Fruit fly (Drosophila melanogaster): ENCODE measurements around the gene sba.

Gene sba

dm6 chr3R:23964913-23965718 lies 42.3 kb upstream of the sba start (continued):
- TF ChIP-seq Lim3 (GFP tag; IDR thresholded peaks at IDR 0.05) = no peak
- TF ChIP-seq Dip2 (GFP tag; IDR thresholded peaks at IDR 0.05) = no peak
- no peak for TF ChIP-seq MBD-R2 (GFP tag; IDR thresholded peaks at IDR 0.05)
- peak; percentile 50 for TF ChIP-seq sqz (GFP tag; optimal IDR thresholded peaks at IDR 0.05)
- TF ChIP-seq CG7839 (tag; optimal IDR thresholded peaks at IDR 0.05) = no peak
- no peak for TF ChIP-seq BtbVII (GFP tag; optimal IDR thresholded peaks at IDR 0.05)
- TF ChIP-seq sd (tag; optimal IDR thresholded peaks at IDR 0.05) = peak; percentile 1
- no peak for TF ChIP-seq Bteb2 (GFP tag; optimal IDR thresholded peaks at IDR 0.05)
- no peak for TF ChIP-seq CG4730 (GFP tag; IDR thresholded peaks at IDR 0.05)
- TF ChIP-seq CG8290 (GFP tag; optimal IDR thresholded peaks at IDR 0.05) = peak; percentile 71
- peak; percentile 28 to 90 for TF ChIP-seq CG8290 (tag; optimal IDR thresholded peaks at IDR 0.05)
- no peak for TF ChIP-seq CG15011 (GFP tag; optimal IDR thresholded peaks at IDR 0.05)
- TF ChIP-seq ro (GFP tag; IDR thresholded peaks at IDR 0.05) = no peak
- TF ChIP-seq CG17186 (GFP tag; optimal IDR thresholded peaks at IDR 0.05) = no peak
- TF ChIP-seq CG11696 (GFP tag; IDR thresholded peaks at IDR 0.05) = peak; percentile 57
- TF ChIP-seq ab (GFP tag; optimal IDR thresholded peaks at IDR 0.05) = no peak
- TF ChIP-seq CG12299 (tag; optimal IDR thresholded peaks at IDR 0.05) = no peak
- TF ChIP-seq sug (tag; optimal IDR thresholded peaks at IDR 0.05) = no peak
- TF ChIP-seq CG3163 (GFP tag; optimal IDR thresholded peaks at IDR 0.05) = no peak
- TF ChIP-seq chinmo (GFP tag; IDR thresholded peaks at IDR 0.05; ENCODE audit: partially characterized antibody) = 0 out of 4 replicates have a peak, but pooled peaks have one; percentile 37
- no peak for TF ChIP-seq Atf3 (GFP tag; optimal IDR thresholded peaks at IDR 0.05)
- no peak for TF ChIP-seq CG14050 (GFP tag; IDR thresholded peaks at IDR 0.05)
- TF ChIP-seq MTF-1 (GFP tag; optimal IDR thresholded peaks at IDR 0.05; ENCODE audit: borderline replicate concordance) = no peak
- no peak for TF ChIP-seq Antp (GFP tag; optimal IDR thresholded peaks at IDR 0.05)
- TF ChIP-seq pros (GFP tag; optimal IDR thresholded peaks at IDR 0.05) = no peak
- 0 out of 2 replicates have a peak, but pooled peaks have one; percentile 18 for TF ChIP-seq danr (GFP tag; IDR thresholded peaks at IDR 0.05)
- no peak for TF ChIP-seq CG13296 (GFP tag; optimal IDR thresholded peaks at IDR 0.05)
- TF ChIP-seq CG30431 (GFP tag; optimal IDR thresholded peaks at IDR 0.05) = no peak
- peak; percentile 55 for TF ChIP-seq Med (GFP tag)
- no peak for TF ChIP-seq pzg (GFP tag; optimal IDR thresholded peaks at IDR 0.05)
- TF ChIP-seq CG31388 (GFP tag; optimal IDR thresholded peaks at IDR 0.05) = no peak
- TF ChIP-seq CG32772 (GFP tag; IDR thresholded peaks at IDR 0.05) = no peak
- TF ChIP-seq CG12155 (GFP tag; optimal IDR thresholded peaks at IDR 0.05) = no peak
- TF ChIP-seq br (optimal IDR thresholded peaks at IDR 0.05) = no peak
- no peak for TF ChIP-seq Ets97D (GFP tag; optimal IDR thresholded peaks at IDR 0.05)
- TF ChIP-seq ham (GFP tag; IDR thresholded peaks at IDR 0.05) = no peak
- no peak for TF ChIP-seq Ptx1 (GFP tag; IDR thresholded peaks at IDR 0.05)
- peak; percentile 66 for TF ChIP-seq sens (GFP tag)
- no peak for TF ChIP-seq CG13624 (GFP tag; optimal IDR thresholded peaks at IDR 0.05)
- TF ChIP-seq CG11723 (GFP tag; optimal IDR thresholded peaks at IDR 0.05) = no peak
- TF ChIP-seq Adf1 (GFP tag; IDR thresholded peaks at IDR 0.05) = peak; percentile 29; the same call in 1 of the 2 replicates
- no peak for TF ChIP-seq CG10274 (GFP tag; optimal IDR thresholded peaks at IDR 0.05)
- no peak for TF ChIP-seq corto (GFP tag; optimal IDR thresholded peaks at IDR 0.05)
- no peak for TF ChIP-seq Hey (tag; optimal IDR thresholded peaks at IDR 0.05)
- no peak for TF ChIP-seq hb (GFP tag; IDR thresholded peaks at IDR 0.05; ENCODE audit: partially characterized antibody)
- no peak for TF ChIP-seq croc (GFP tag; conservative IDR thresholded peaks at IDR 0.05)
- TF ChIP-seq ase (GFP tag; IDR thresholded peaks at IDR 0.05) = no peak
- no peak for TF ChIP-seq CG12219 (GFP tag; optimal IDR thresholded peaks at IDR 0.05)
- TF ChIP-seq CG13287 (GFP tag; IDR thresholded peaks at IDR 0.05; ENCODE audit: partially characterized antibody) = no peak
- no peak for TF ChIP-seq Hmx (GFP tag; optimal IDR thresholded peaks at IDR 0.05)
- TF ChIP-seq p53 (GFP tag; optimal IDR thresholded peaks at IDR 0.05) = no peak

All from whole organism, embryonic.